Worm (Caenorhabditis elegans): ENCODE results near the gene col-177.

The col-177 gene

ce11 chrX:10965508-10965907 is 36.1 kb downstream of the col-177 start:
- peak; percentile 47 for TF ChIP-seq lin-14 (GFP tag; optimal IDR thresholded peaks at IDR 0.05)
- TF ChIP-seq grh-1 (GFP tag; IDR thresholded peaks at IDR 0.05), result no peak

DNA sequence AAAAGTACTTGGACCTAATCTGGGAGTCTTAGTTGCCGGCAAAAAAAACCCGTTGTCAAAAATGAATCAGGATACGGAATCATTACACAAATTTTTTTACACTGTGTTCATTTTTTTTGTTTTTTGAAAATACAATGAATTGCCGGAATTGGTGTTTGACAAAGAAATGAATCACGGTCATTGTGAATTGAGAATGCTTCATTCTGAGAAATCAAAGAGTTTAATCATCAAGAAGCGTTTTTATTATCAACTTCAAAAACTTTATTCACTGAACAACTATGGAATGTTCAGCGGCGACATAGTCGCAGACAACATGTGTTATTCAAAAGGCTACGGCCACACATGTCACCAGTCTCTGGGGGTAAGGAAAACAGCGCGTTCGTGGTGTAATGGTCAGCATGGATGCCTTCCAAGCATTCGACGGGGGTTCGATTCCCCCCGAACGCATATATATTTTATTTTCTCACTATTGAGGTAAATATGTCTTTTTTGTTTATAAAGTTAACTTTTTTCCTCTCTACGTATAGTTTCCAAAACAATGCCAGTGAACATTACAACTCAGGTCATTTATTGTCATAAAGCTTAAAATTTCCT is 38.1 kb downstream of the col-177 start, which contains the start of gene nas-10:
TSS of gene nas-10 (minus strand) at position 51 of the 594 bp plus-strand sequence.
- TF ChIP-seq isw-1 (GFP tag; IDR thresholded peaks at IDR 0.05) (no peak), C16A3.4 (tag; optimal IDR thresholded peaks at IDR 0.05) (peak; percentile 52), ama-1 (optimal IDR thresholded peaks at IDR 0.05) (no peak), fkh-4 (tag; optimal IDR thresholded peaks at IDR 0.05; ENCODE audit: borderline replicate concordance) (no peak), lin-14 (GFP tag; optimal IDR thresholded peaks at IDR 0.05) (peak; percentile 47), nhr-11 (tag; optimal IDR thresholded peaks at IDR 0.05) (no peak), unc-98 (GFP tag; IDR thresholded peaks at IDR 0.05) (no peak), lin-39 (tag; optimal IDR thresholded peaks at IDR 0.05) (no peak), hlh-17 (GFP tag; optimal IDR thresholded peaks at IDR 0.05; ENCODE audit: borderline replicate concordance) (no peak), fos-1 (tag; optimal IDR thresholded peaks at IDR 0.05) (no peak), pax-3 (tag; optimal IDR thresholded peaks at IDR 0.05) (no peak), lin-15B (tag; optimal IDR thresholded peaks at IDR 0.05) (no peak), swsn-7 (tag; optimal IDR thresholded peaks at IDR 0.05) (peak; percentile 62), alr-1 (tag; optimal IDR thresholded peaks at IDR 0.05; ENCODE audit: borderline replicate concordance) (no peak), zip-4 (GFP tag; optimal IDR thresholded peaks at IDR 0.05) (no peak), aly-2 (tag; optimal IDR thresholded peaks at IDR 0.05) (no peak), C04F5.9 (tag; optimal IDR thresholded peaks at IDR 0.05) (no peak), snu-23 (GFP tag; optimal IDR thresholded peaks at IDR 0.05) (peak; percentile 77), sptf-1 (tag; optimal IDR thresholded peaks at IDR 0.05) (no peak), mab-9 (GFP tag; IDR thresholded peaks at IDR 0.05) (no peak), sox-4 (tag; optimal IDR thresholded peaks at IDR 0.05) (no peak), efl-1 (optimal IDR thresholded peaks at IDR 0.05) (peak in 1 of 2 experiments; percentile 1), efl-1 (GFP tag; optimal IDR thresholded peaks at IDR 0.05 in 1 of 2) (peak in 1 of 2 experiments; percentile 86), egl-13 (tag; optimal IDR thresholded peaks at IDR 0.05) (no peak), ceh-82 (tag; optimal IDR thresholded peaks at IDR 0.05) (peak in 2 of 3 experiments; percentile 29 to 37), vab-15 (tag; optimal IDR thresholded peaks at IDR 0.05) (no peak), nhr-77 (tag; optimal IDR thresholded peaks at IDR 0.05) (no peak), skn-1 (tag; optimal IDR thresholded peaks at IDR 0.05) (no peak), rnt-1 (tag; optimal IDR thresholded peaks at IDR 0.05) (peak; percentile 37), lin-13 (GFP tag; optimal IDR thresholded peaks at IDR 0.05) (no peak), ceh-88 (GFP tag; IDR thresholded peaks at IDR 0.05) (no peak), ces-1 (GFP tag; optimal IDR thresholded peaks at IDR 0.05) (no peak), ceh-90 (tag; optimal IDR thresholded peaks at IDR 0.05) (no peak), hpl-2 (GFP tag; optimal IDR thresholded peaks at IDR 0.05) (no peak), xbp-1 (tag; optimal IDR thresholded peaks at IDR 0.05) (peak; percentile 39), nhr-85 (tag) (peak; percentile 76), egl-27 (tag; optimal IDR thresholded peaks at IDR 0.05) (no peak), dpl-1 (GFP tag; optimal IDR thresholded peaks at IDR 0.05) (no peak), ztf-4 (tag; optimal IDR thresholded peaks at IDR 0.05) (no peak), jun-1 (tag; optimal IDR thresholded peaks at IDR 0.05) (peak; percentile 25), grh-1 (GFP tag; IDR thresholded peaks at IDR 0.05) (0 out of 2 replicates have a peak, but pooled peaks have one; percentile 24), nhr-19 (GFP tag; conservative IDR thresholded peaks at IDR 0.05) (peak; percentile 68), nhr-84 (tag; optimal IDR thresholded peaks at IDR 0.05) (no peak), lir-3 (tag; optimal IDR thresholded peaks at IDR 0.05; ENCODE audit: poor library complexity) (peak; percentile 54), nhr-71 (tag; optimal IDR thresholded peaks at IDR 0.05) (peak; percentile 68), pqm-1 (tag; optimal IDR thresholded peaks at IDR 0.05) (no peak), ceh-8 (GFP tag; optimal IDR thresholded peaks at IDR 0.05) (no peak), Y116A8C.19 (tag; optimal IDR thresholded peaks at IDR 0.05; ENCODE audit: borderline replicate concordance) (no peak), blmp-1 (tag; optimal IDR thresholded peaks at IDR 0.05) (peak; percentile 21), unc-130 (tag; optimal IDR thresholded peaks at IDR 0.05) (peak; percentile 25), unc-30 (tag; optimal IDR thresholded peaks at IDR 0.05) (no peak)
